Fruit fly (Drosophila melanogaster): ENCODE measurements around the gene CG1909.

dm6 chr4:582836-583235 lies at the start of gene CG1909:
- TF ChIP-seq CG8478 (optimal IDR thresholded peaks at IDR 0.05) = no peak
- TF ChIP-seq CTCF (optimal IDR thresholded peaks at IDR 0.05) = no peak

All from S2 (cell line).